Worm (Caenorhabditis elegans) whole organism, L3 larva: ENCODE measurements around the gene F37B12.1.

ENCODE experiments used
- elt-3 ChIP-seq, 3 experiments: fragments of 150-350 bp in 1 of 3; sonication (generic microtip) in 2 of 3; optimal IDR thresholded peaks; 2 replicates in 2 of 3; 4 replicates in 1 of 3; lab custom pipeline; 2014 to 2017; ENCODE audit warnings: missing biosample characterization in 3 of 3, missing genetic modification characterization in 3 of 3
- lin-39 ChIP-seq: fragments of 150-350 bp; optimal IDR thresholded peaks from 2 replicates; lab custom pipeline; 2018; ENCODE audit warnings: missing biosample characterization, missing genetic modification reagents, missing genetic modification characterization
- nhr-11 ChIP-seq: fragments of 150-350 bp; optimal IDR thresholded peaks from 2 replicates; lab custom pipeline; 2014; ENCODE audit warnings: missing biosample characterization, missing genetic modification characterization
- pqm-1 ChIP-seq: fragments of 150-350 bp; optimal IDR thresholded peaks from 2 replicates; lab custom pipeline; 2017; ENCODE audit warnings: missing biosample characterization, missing genetic modification characterization, inconsistent platforms
- skn-1 ChIP-seq: fragments of 150-350 bp; optimal IDR thresholded peaks from 2 replicates; lab custom pipeline; 2014; ENCODE audit warnings: missing biosample characterization, missing genetic modification characterization

DNA sequence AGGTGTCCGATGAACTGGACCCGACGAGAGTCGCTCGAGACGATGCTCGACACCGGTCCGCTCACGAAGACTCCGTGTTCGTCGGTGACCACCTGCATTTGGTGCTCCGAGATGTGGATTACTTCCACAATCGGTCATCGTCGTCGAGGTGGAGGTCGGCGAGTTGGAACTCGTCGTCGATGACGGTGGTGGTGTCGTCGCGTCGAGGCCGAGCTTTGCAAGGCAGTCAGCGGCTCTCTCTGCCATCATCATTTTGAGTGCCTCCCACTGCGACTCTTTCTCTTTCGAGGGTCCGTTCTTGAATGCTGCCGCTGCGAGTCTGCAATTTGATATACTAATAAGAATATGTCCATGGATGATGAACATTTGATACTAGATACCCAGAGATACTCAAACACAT is 21.3 kb downstream of the F37B12.1 start:
- TF ChIP-seq pqm-1 (tag; lab: Kevin White, UChicago) (no peak), skn-1 (tag; lab: Kevin White, UChicago) (no peak), lin-39 (tag; lab: Kevin White, UChicago) (no peak), elt-3 (tag; optimal IDR thresholded peaks at IDR 0.05; lab: Kevin White, UChicago) (no peak), nhr-11 (no peak)
